Worm (Caenorhabditis elegans) whole organism, L4/young adult: ENCODE data around the gene rrf-3.

Experiments
- W03F9.2 ChIP-seq: fragments of 150-350 bp; optimal IDR thresholded peaks from 2 replicates; lab custom pipeline; 2014; ENCODE audit warnings: missing biosample characterization, missing genetic modification characterization
- dao-5 ChIP-seq: sonication (generic microtip); optimal IDR thresholded peaks from 2 replicates; lab custom pipeline; 2016; ENCODE audit warnings: missing genotype, missing genetic modification characterization, moderate library complexity, missing compliant biosample characterization
- him-1 ChIP-seq: sonication (generic microtip); optimal IDR thresholded peaks from 2 replicates; lab custom pipeline; 2016; ENCODE audit warnings: missing genotype, missing genetic modification reagents, missing genetic modification characterization, missing compliant biosample characterization

DNA sequence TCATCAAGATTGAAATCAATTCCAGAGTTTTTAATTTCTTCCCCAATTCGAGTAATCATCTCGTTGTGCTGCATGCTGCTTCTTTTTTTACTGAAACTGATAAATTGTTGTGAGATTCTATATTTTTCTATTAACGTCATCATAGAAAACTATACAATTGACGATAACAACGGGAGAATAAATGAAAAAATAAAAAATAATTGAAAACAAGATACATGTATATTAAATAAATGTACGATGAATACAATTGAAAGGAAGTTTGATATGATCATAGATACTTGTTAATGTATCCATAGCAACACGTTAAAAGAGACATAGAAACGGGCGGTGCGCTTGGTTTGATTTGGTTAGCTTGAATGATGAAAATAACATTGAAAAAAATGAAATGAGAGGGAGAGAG is 28.2 kb downstream of the rrf-3 start, which contains the start of gene T05C12.8:
- TF ChIP-seq him-1 (tag; lab: Kevin White, UChicago) (no peak), dao-5 (tag; lab: Kevin White, UChicago) (no peak), W03F9.2 (tag; lab: Kevin White, UChicago) (no peak)
